Fruit fly (Drosophila melanogaster) whole organism, wandering third instar larva: Measurements from ENCODE around the gene Trmt112.

Experiments
- Abd-B ChIP-seq: fragments of >200 bp; optimal IDR thresholded peaks from 2 replicates; lab custom pipeline; 2017; ENCODE audit warnings: missing biosample characterization, missing genetic modification characterization
- CG32264 ChIP-seq: fragments of 200-800 bp; sonication (Bioruptor generic); optimal IDR thresholded peaks from 2 replicates; lab custom pipeline; 2016; ENCODE audit warnings: missing biosample characterization, missing genetic modification characterization
- CrebA ChIP-seq: fragments of 200-800 bp; sonication (Bioruptor generic); optimal IDR thresholded peaks from 2 replicates; lab custom pipeline; 2016; ENCODE audit warnings: missing biosample characterization, mild to moderate bottlenecking, missing genetic modification characterization, borderline replicate concordance
- Dfd ChIP-seq: fragments of >200 bp; optimal IDR thresholded peaks from 2 replicates; lab custom pipeline; 2017; ENCODE audit warnings: missing biosample characterization, missing genetic modification characterization
- Jra ChIP-seq: sonication (Bioruptor generic); optimal IDR thresholded peaks from 2 replicates; lab custom pipeline; 2016; ENCODE audit warnings: missing biosample characterization, missing genetic modification characterization
- OdsH ChIP-seq: fragments of 200-800 bp; sonication (Bioruptor generic); optimal IDR thresholded peaks from 2 replicates; lab custom pipeline; 2016; ENCODE audit warnings: missing biosample characterization, mild to moderate bottlenecking, missing genetic modification characterization
- dsf ChIP-seq: sonication (Bioruptor generic); optimal IDR thresholded peaks from 2 replicates; lab custom pipeline; 2016; ENCODE audit warnings: missing biosample characterization, missing genetic modification characterization, borderline replicate concordance
- h ChIP-seq: fragments of 200-800 bp; sonication (Bioruptor generic); optimal IDR thresholded peaks from 3 replicates; lab custom pipeline; 2016; ENCODE audit warnings: missing biosample characterization, mild to moderate bottlenecking, missing genetic modification characterization
- psq ChIP-seq: fragments of 200-800 bp; sonication (Bioruptor generic); optimal IDR thresholded peaks from 3 replicates; lab custom pipeline; 2017; ENCODE audit warnings: missing biosample characterization, mild to moderate bottlenecking, missing genetic modification characterization, moderate library complexity
- sage ChIP-seq: fragments of 200-800 bp; sonication (Bioruptor generic); optimal IDR thresholded peaks from 2 replicates; lab custom pipeline; 2016; ENCODE audit warnings: missing biosample characterization, mild to moderate bottlenecking, missing genetic modification characterization

DNA sequence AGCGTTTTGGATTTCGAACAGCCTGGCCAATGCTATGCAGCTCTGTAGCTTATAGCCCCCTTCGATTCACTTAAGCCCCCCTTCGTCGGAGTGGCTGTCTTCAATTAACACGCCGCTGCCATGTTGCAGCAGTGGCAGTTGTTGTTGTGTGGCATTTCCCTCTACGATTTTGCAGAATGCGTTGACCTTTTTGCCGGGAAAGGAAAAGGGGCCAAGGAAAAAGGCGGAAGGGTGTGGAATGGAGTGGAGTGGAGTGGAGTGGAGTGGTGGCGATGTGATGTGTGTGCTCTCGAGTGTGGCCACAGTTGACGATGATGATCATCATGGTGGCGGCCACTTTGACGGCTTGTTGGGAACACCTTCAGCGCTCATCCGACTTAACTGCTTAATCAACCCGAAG is 21.7 kb upstream of the Trmt112 start:
- TF ChIP-seq h (GFP tag; lab: Kevin White, UChicago) (no peak), Jra (GFP tag; lab: Kevin White, UChicago) (no peak), Abd-B (GFP tag; lab: Kevin White, UChicago) (no peak), dsf (no peak), CG32264 (no peak), psq (no peak), OdsH (GFP tag; lab: Kevin White, UChicago) (no peak), sage (GFP tag; lab: Kevin White, UChicago) (no peak), Dfd (GFP tag; lab: Kevin White, UChicago) (no peak), CrebA (no peak)
